Worm (Caenorhabditis elegans) whole organism, early embryonic: ENCODE measurements around the gene sulp-2.

Source experiments
- B0310.2 ChIP-seq: sonication (generic microtip); optimal IDR thresholded peaks from 2 replicates; lab custom pipeline; 2016; ENCODE audit warnings: mild to moderate bottlenecking, missing genetic modification characterization, missing compliant biosample characterization
- F13C5.2 ChIP-seq: sonication (generic microtip); optimal IDR thresholded peaks from 2 replicates; lab custom pipeline; 2017; ENCODE audit warnings: mild to moderate bottlenecking, missing genetic modification characterization, inconsistent platforms, missing compliant biosample characterization
- aly-1 ChIP-seq: sonication (generic microtip); optimal IDR thresholded peaks from 2 replicates; lab custom pipeline; 2016; ENCODE audit warnings: missing genetic modification characterization, missing compliant biosample characterization
- ama-1 ChIP-seq: fragments of 150-350 bp; optimal IDR thresholded peaks from 2 replicates; lab custom pipeline; 2014
- ceh-13 ChIP-seq: fragments of 200-800 bp; sonication (Bioruptor generic); optimal IDR thresholded peaks from 2 replicates; lab custom pipeline; 2018; ENCODE audit warnings: mild to moderate bottlenecking, missing genetic modification characterization, missing compliant biosample characterization
- ceh-36 ChIP-seq: sonication (generic microtip); optimal IDR thresholded peaks from 2 replicates; lab custom pipeline; 2016; ENCODE audit warnings: missing genetic modification characterization, inconsistent platforms, missing compliant biosample characterization
- ets-7 ChIP-seq: sonication (generic microtip); optimal IDR thresholded peaks from 2 replicates; lab custom pipeline; 2016; ENCODE audit warnings: missing genotype, missing genetic modification characterization, missing compliant biosample characterization
- flt-1 ChIP-seq: fragments of 200-800 bp; sonication (Bioruptor generic); IDR thresholded peaks from 2 replicates; pipeline ENCODE4 v1.3.6; 2022; ENCODE audit warnings: missing genetic modification characterization, missing compliant biosample characterization
- hmbx-1 ChIP-seq: sonication (generic microtip); optimal IDR thresholded peaks from 2 replicates; lab custom pipeline; 2016; ENCODE audit warnings: mild to moderate bottlenecking, missing genetic modification characterization, missing compliant biosample characterization
- hmg-4 ChIP-seq: fragments of 200-800 bp; sonication (Bioruptor generic); optimal IDR thresholded peaks from 2 replicates; lab custom pipeline; 2018; ENCODE audit warnings: mild to moderate bottlenecking, missing genetic modification characterization, missing compliant biosample characterization
- hnd-1 ChIP-seq: sonication (generic microtip); optimal IDR thresholded peaks from 2 replicates; lab custom pipeline; 2016; ENCODE audit warnings: missing genetic modification characterization, missing compliant biosample characterization
- pes-1 ChIP-seq: fragments of 200-800 bp; sonication (Bioruptor generic); IDR thresholded peaks from 2 replicates; pipeline ENCODE4 v1.3.6; 2022; ENCODE audit warnings: missing genetic modification reagents, missing genetic modification characterization, missing compliant biosample characterization
- scrt-1 ChIP-seq: fragments of 200-800 bp; sonication (Bioruptor generic); IDR thresholded peaks from 2 replicates; pipeline ENCODE4 v1.3.6; 2022; ENCODE audit warnings: missing genetic modification characterization, missing compliant biosample characterization
- sea-1 ChIP-seq: fragments of 200-800 bp; sonication (Bioruptor generic); conservative IDR thresholded peaks from 2 replicates; pipeline ENCODE4 v1.3.6; 2022; ENCODE audit warnings: missing genetic modification characterization, missing compliant biosample characterization
- tbx-11 ChIP-seq: fragments of 200-800 bp; sonication (Bioruptor generic); IDR thresholded peaks from 2 replicates; pipeline ENCODE4 v1.3.6; 2022; ENCODE audit warnings: missing genetic modification characterization, missing compliant biosample characterization
- tbx-37 ChIP-seq: fragments of 200-800 bp; sonication (Bioruptor generic); conservative IDR thresholded peaks from 2 replicates; pipeline ENCODE4 v1.3.6; 2022; ENCODE audit warnings: missing genetic modification reagents, missing genetic modification characterization, missing compliant biosample characterization
- tra-4 ChIP-seq: sonication (generic microtip); optimal IDR thresholded peaks from 2 replicates; lab custom pipeline; 2017; ENCODE audit warnings: missing genetic modification characterization, missing compliant biosample characterization

The sulp-2 gene

ce11 chrX:5592517-5593183, 6.5 kb downstream of the sulp-2 start, which contains the start of gene unc-97:
TSS of gene unc-97 (plus strand) at chrX:5593133.
- TF ChIP-seq flt-1 (no peak), B0310.2 (tag; lab: Kevin White, UChicago) (no peak), sea-1 (no peak), ama-1 (lab: Kevin White, UChicago) (no peak)

- TF ChIP-seq pes-1 (GFP tag; lab: Robert Waterston, UW), result no peak
- TF ChIP-seq tbx-37 (GFP tag; lab: Robert Waterston, UW), result no peak
- TF ChIP-seq hmg-4 (GFP tag; lab: Kevin White, UChicago), result peak; percentile 83
- TF ChIP-seq tra-4, result no peak
- 0 out of 2 replicates have a peak, but pooled peaks have one; percentile 14 for TF ChIP-seq flt-1
- 0 out of 2 replicates have a peak, but pooled peaks have one; percentile 36 for TF ChIP-seq sea-1
- TF ChIP-seq F13C5.2, result peak; percentile 60
- TF ChIP-seq ceh-36 (tag; lab: Kevin White, UChicago), result no peak
- TF ChIP-seq aly-1, result peak; percentile 10
- no peak for TF ChIP-seq hmbx-1
- no peak for TF ChIP-seq ceh-13 (GFP tag; lab: Kevin White, UChicago)
- no peak for TF ChIP-seq scrt-1
- TF ChIP-seq ama-1 (lab: Kevin White, UChicago), result no peak
Measured at ce11 chrX:5591830-5592229, 7.3 kb downstream of the sulp-2 start.

- TF ChIP-seq tbx-37 (GFP tag; lab: Robert Waterston, UW) (no peak), B0310.2 (tag; lab: Kevin White, UChicago) (no peak), hmbx-1 (no peak), tra-4 (no peak), tbx-11 (GFP tag; lab: Robert Waterston, UW) (no peak), ceh-13 (GFP tag; lab: Kevin White, UChicago) (no peak), ets-7 (tag; lab: Kevin White, UChicago) (no peak), F13C5.2 (no peak), scrt-1 (no peak), hnd-1 (tag; lab: Kevin White, UChicago) (no peak), hmg-4 (GFP tag; lab: Kevin White, UChicago) (no peak), sea-1 (no peak), flt-1 (no peak), ama-1 (lab: Kevin White, UChicago) (no peak), pes-1 (GFP tag; lab: Robert Waterston, UW) (no peak), ceh-36 (tag; lab: Kevin White, UChicago) (no peak)
Measured at ce11 chrX:5579714-5580265, 19.3 kb downstream of the sulp-2 start.

- no peak for TF ChIP-seq B0310.2 (tag; lab: Kevin White, UChicago)
- no peak for TF ChIP-seq aly-1
- TF ChIP-seq flt-1, result no peak
- no peak for TF ChIP-seq sea-1
- TF ChIP-seq tbx-37 (GFP tag; lab: Robert Waterston, UW), result no peak
- no peak for TF ChIP-seq scrt-1
- TF ChIP-seq ama-1 (lab: Kevin White, UChicago), result no peak
- TF ChIP-seq tra-4, result no peak
- no peak for TF ChIP-seq F13C5.2
- no peak for TF ChIP-seq tbx-11 (GFP tag; lab: Robert Waterston, UW)
- no peak for TF ChIP-seq ets-7 (tag; lab: Kevin White, UChicago)
- TF ChIP-seq hmbx-1, result no peak
- TF ChIP-seq ceh-13 (GFP tag; lab: Kevin White, UChicago), result no peak
- no peak for TF ChIP-seq ceh-36 (tag; lab: Kevin White, UChicago)
- TF ChIP-seq hnd-1 (tag; lab: Kevin White, UChicago), result no peak
- TF ChIP-seq pes-1 (GFP tag; lab: Robert Waterston, UW), result no peak
Measured at ce11 chrX:5572638-5573037, 26.5 kb downstream of the sulp-2 start.

ce11 chrX:5567454-5567853, 31.7 kb downstream of the sulp-2 start, which contains the start of gene mec-2:
TSS of gene mec-2 (plus strand) at chrX:5567754.
- no peak for TF ChIP-seq F13C5.2
- no peak for TF ChIP-seq ama-1 (lab: Kevin White, UChicago)
- no peak for TF ChIP-seq B0310.2 (tag; lab: Kevin White, UChicago)
- no peak for TF ChIP-seq hmg-4 (GFP tag; lab: Kevin White, UChicago)
- TF ChIP-seq tbx-11 (GFP tag; lab: Robert Waterston, UW), result no peak

- TF ChIP-seq B0310.2 (tag; lab: Kevin White, UChicago), result no peak
- no peak for TF ChIP-seq tra-4
- TF ChIP-seq ama-1 (lab: Kevin White, UChicago), result no peak
- TF ChIP-seq aly-1, result no peak
- no peak for TF ChIP-seq hmg-4 (GFP tag; lab: Kevin White, UChicago)
- TF ChIP-seq F13C5.2, result no peak
- TF ChIP-seq ets-7 (tag; lab: Kevin White, UChicago), result no peak
- no peak for TF ChIP-seq ceh-13 (GFP tag; lab: Kevin White, UChicago)
- no peak for TF ChIP-seq scrt-1
- no peak for TF ChIP-seq hnd-1 (tag; lab: Kevin White, UChicago)
- no peak for TF ChIP-seq ceh-36 (tag; lab: Kevin White, UChicago)
Measured at ce11 chrX:5565478-5565877, 33.7 kb downstream of the sulp-2 start.

ce11 chrX:5557966-5558365, 41.2 kb downstream of the sulp-2 start, which contains the start of gene C38C5.1:
TSS of gene C38C5.1 (plus strand) at chrX:5558055.
- TF ChIP-seq ama-1 (lab: Kevin White, UChicago) (no peak), ets-7 (tag; lab: Kevin White, UChicago) (no peak), aly-1 (no peak), pes-1 (GFP tag; lab: Robert Waterston, UW) (no peak), tbx-11 (GFP tag; lab: Robert Waterston, UW) (no peak), B0310.2 (tag; lab: Kevin White, UChicago) (no peak), tbx-37 (GFP tag; lab: Robert Waterston, UW) (no peak), flt-1 (no peak), F13C5.2 (no peak), ceh-13 (GFP tag; lab: Kevin White, UChicago) (no peak), hmbx-1 (no peak), hnd-1 (tag; lab: Kevin White, UChicago) (no peak), sea-1 (no peak), scrt-1 (no peak), ceh-36 (tag; lab: Kevin White, UChicago) (no peak), hmg-4 (GFP tag; lab: Kevin White, UChicago) (no peak), tra-4 (no peak)
